Worm (Caenorhabditis elegans) whole organism, L1 larva: ENCODE measurements around the gene str-129.

ENCODE experiments used
- C16A3.4 ChIP-seq: fragments of 150-350 bp; optimal IDR thresholded peaks from 2 replicates; lab custom pipeline; 2014; ENCODE audit warnings: missing biosample characterization, missing genetic modification characterization
- F16B12.6 ChIP-seq: fragments of 150-350 bp; optimal IDR thresholded peaks from 2 replicates; lab custom pipeline; 2014; ENCODE audit warnings: missing biosample characterization, missing genetic modification characterization
- Y116A8C.19 ChIP-seq: sonication (generic microtip); optimal IDR thresholded peaks from 2 replicates; lab custom pipeline; 2016; ENCODE audit warnings: missing compliant biosample characterization, missing genetic modification characterization, borderline replicate concordance
- aha-1 ChIP-seq: fragments of 150-350 bp; optimal IDR thresholded peaks from 2 replicates; lab custom pipeline; 2014; ENCODE audit warnings: missing biosample characterization, missing genetic modification characterization
- blmp-1 ChIP-seq: fragments of 150-350 bp; optimal IDR thresholded peaks from 2 replicates; lab custom pipeline; 2014; ENCODE audit warnings: missing biosample characterization, missing genetic modification characterization
- ceh-82 ChIP-seq, 3 experiments: fragments of 150-350 bp in 1 of 3; sonication (generic microtip) in 2 of 3; optimal IDR thresholded peaks; 2 replicates each; lab custom pipeline; 2014 to 2017; ENCODE audit warnings: missing biosample characterization in 3 of 3, missing genetic modification characterization in 3 of 3
- dpl-1 ChIP-seq, 3 experiments: fragments of 150-350 bp in 2 of 3; sonication (generic microtip) in 1 of 3; optimal IDR thresholded peaks; 2 replicates each; lab custom pipeline; 2014 to 2017; ENCODE audit warnings: missing biosample characterization in 3 of 3, missing genetic modification characterization in 3 of 3, missing genetic modification reagents in 3 of 3
- efl-1 ChIP-seq, 4 experiments: fragments of 150-350 bp; optimal IDR thresholded peaks in 3 of 4; peaks in 1 of 4; 1 replicate in 1 of 4; 2 replicates in 3 of 4; lab custom pipeline; 2014; ENCODE audit warnings: missing biosample characterization in 2 of 4, missing genetic modification characterization in 2 of 4, missing genetic modification reagents in 2 of 4
- efl-3 ChIP-seq: fragments of 200-800 bp; sonication (Bioruptor generic); optimal IDR thresholded peaks from 2 replicates; lab custom pipeline; 2018; ENCODE audit warnings: mild to moderate bottlenecking, missing genetic modification characterization, missing compliant biosample characterization
- egl-13 ChIP-seq: sonication (generic microtip); optimal IDR thresholded peaks from 2 replicates; lab custom pipeline; 2016; ENCODE audit warnings: missing genotype, missing genetic modification reagents, missing genetic modification characterization, missing compliant biosample characterization
- egl-27 ChIP-seq, 2 experiments: fragments of 150-350 bp in 1 of 2; sonication (generic microtip); optimal IDR thresholded peaks; 3 replicates each; lab custom pipeline; 2017 to 2018; ENCODE audit warnings: missing biosample characterization in 2 of 2, missing genetic modification characterization in 2 of 2, missing genetic modification reagents in 2 of 2
- elt-2 ChIP-seq: sonication (generic microtip); optimal IDR thresholded peaks from 2 replicates; lab custom pipeline; 2016; ENCODE audit warnings: missing genetic modification characterization, mild to moderate bottlenecking, inconsistent platforms, missing compliant biosample characterization, missing genetic modification reagents
- elt-3 ChIP-seq, 6 experiments: fragments of 150-350 bp in 1 of 6; sonication (generic microtip); optimal IDR thresholded peaks; 2 replicates each; lab custom pipeline; 2017 to 2018; ENCODE audit warnings: missing biosample characterization in 6 of 6, missing genetic modification characterization in 6 of 6, inconsistent platforms in 1 of 6
- fkh-4 ChIP-seq: sonication (generic microtip); optimal IDR thresholded peaks from 2 replicates; lab custom pipeline; 2016; ENCODE audit warnings: missing compliant biosample characterization, missing genetic modification characterization, borderline replicate concordance
- fos-1 ChIP-seq: fragments of 150-350 bp; optimal IDR thresholded peaks from 2 replicates; lab custom pipeline; 2014; ENCODE audit warnings: missing biosample characterization, missing genetic modification characterization
- hlh-17 ChIP-seq: fragments of 200-800 bp; sonication (Bioruptor generic); optimal IDR thresholded peaks from 2 replicates; lab custom pipeline; 2018; ENCODE audit warnings: missing genetic modification characterization, mild to moderate bottlenecking, missing compliant biosample characterization, moderate library complexity, borderline replicate concordance
- lin-14 ChIP-seq: fragments of 200-800 bp; sonication (Bioruptor generic); optimal IDR thresholded peaks from 2 replicates; lab custom pipeline; 2018; ENCODE audit warnings: mild to moderate bottlenecking, missing genetic modification characterization, moderate library complexity, missing compliant biosample characterization
- lin-35 ChIP-seq, 2 experiments: fragments of 150-350 bp; optimal IDR thresholded peaks; 2 replicates each; lab custom pipeline; 2014; ENCODE audit warnings: missing biosample characterization in 2 of 2, missing genetic modification characterization in 2 of 2, missing genetic modification reagents in 2 of 2
- lin-39 ChIP-seq: fragments of 150-350 bp; optimal IDR thresholded peaks from 2 replicates; lab custom pipeline; 2014; ENCODE audit warnings: missing biosample characterization, missing genetic modification reagents, missing genetic modification characterization
- lsy-2 ChIP-seq, 2 experiments: fragments of 150-350 bp; optimal IDR thresholded peaks; 2 replicates each; lab custom pipeline; 2014; ENCODE audit warnings: missing biosample characterization in 2 of 2, missing genetic modification characterization in 2 of 2
- mef-2 ChIP-seq: fragments of 150-350 bp; optimal IDR thresholded peaks from 2 replicates; lab custom pipeline; 2014; ENCODE audit warnings: missing biosample characterization, missing genetic modification characterization
- mep-1 ChIP-seq: fragments of 150-350 bp; optimal IDR thresholded peaks from 2 replicates; lab custom pipeline; 2014; ENCODE audit warnings: missing biosample characterization, missing genetic modification characterization
- nhr-11 ChIP-seq: fragments of 150-350 bp; optimal IDR thresholded peaks from 2 replicates; lab custom pipeline; 2014; ENCODE audit warnings: missing biosample characterization, missing genetic modification characterization
- nhr-12 ChIP-seq: sonication (generic microtip); optimal IDR thresholded peaks from 2 replicates; lab custom pipeline; 2017; ENCODE audit warnings: missing biosample characterization, missing genetic modification characterization
- nhr-20 ChIP-seq: sonication (generic microtip); optimal IDR thresholded peaks from 2 replicates; lab custom pipeline; 2016; ENCODE audit warnings: mild to moderate bottlenecking, missing genetic modification characterization, missing compliant biosample characterization
- nhr-237 ChIP-seq: fragments of 150-350 bp; optimal IDR thresholded peaks from 2 replicates; lab custom pipeline; 2014; ENCODE audit warnings: missing biosample characterization, missing genetic modification characterization
- nhr-28 ChIP-seq: fragments of 150-350 bp; optimal IDR thresholded peaks from 2 replicates; lab custom pipeline; 2014; ENCODE audit warnings: missing biosample characterization, missing genetic modification characterization
- nhr-47 ChIP-seq: sonication (generic microtip); optimal IDR thresholded peaks from 2 replicates; lab custom pipeline; 2016; ENCODE audit warnings: mild to moderate bottlenecking, missing genetic modification characterization, moderate library complexity, missing compliant biosample characterization
- nhr-76 ChIP-seq: sonication (generic microtip); optimal IDR thresholded peaks from 2 replicates; lab custom pipeline; 2017; ENCODE audit warnings: missing biosample characterization, missing genetic modification characterization
- nhr-84 ChIP-seq: sonication (generic microtip); optimal IDR thresholded peaks from 2 replicates; lab custom pipeline; 2017; ENCODE audit warnings: missing biosample characterization, missing genetic modification characterization
- nhr-85 ChIP-seq: sonication (generic microtip); peaks from one replicate; lab custom pipeline; 2016; ENCODE audit warnings: missing genetic modification characterization, inconsistent platforms, missing compliant biosample characterization
- nhr-90 ChIP-seq: sonication (generic microtip); optimal IDR thresholded peaks from 2 replicates; lab custom pipeline; 2016; ENCODE audit warnings: mild to moderate bottlenecking, missing genetic modification characterization, missing compliant biosample characterization; ENCODE audit not compliant: poor library complexity
- pag-3 ChIP-seq: sonication (generic microtip); optimal IDR thresholded peaks from 2 replicates; lab custom pipeline; 2017; ENCODE audit warnings: missing genetic modification characterization, mild to moderate bottlenecking, missing compliant biosample characterization, antibody characterized with exemption, borderline replicate concordance; ENCODE audit not compliant: insufficient read depth
- swsn-7 ChIP-seq: sonication (generic microtip); optimal IDR thresholded peaks from 2 replicates; lab custom pipeline; 2016; ENCODE audit warnings: missing genetic modification characterization, missing compliant biosample characterization
- tlp-1 ChIP-seq: fragments of 150-350 bp; optimal IDR thresholded peaks from 2 replicates; lab custom pipeline; 2014; ENCODE audit warnings: missing biosample characterization, missing genetic modification characterization
- unc-130 ChIP-seq: fragments of 150-350 bp; optimal IDR thresholded peaks from 2 replicates; lab custom pipeline; 2017; ENCODE audit warnings: missing biosample characterization, missing genetic modification characterization, inconsistent platforms
- zag-1 ChIP-seq: fragments of 150-350 bp; optimal IDR thresholded peaks from 2 replicates; lab custom pipeline; 2014; ENCODE audit warnings: missing biosample characterization, missing genetic modification characterization
- ztf-11 ChIP-seq, 2 experiments: sonication (generic microtip); optimal IDR thresholded peaks; 2 replicates each; lab custom pipeline; 2016 to 2017; ENCODE audit warnings: missing genetic modification characterization in 2 of 2, missing biosample characterization in 1 of 2, missing compliant biosample characterization in 1 of 2
- ztf-4 ChIP-seq: fragments of 150-350 bp; optimal IDR thresholded peaks from 2 replicates; lab custom pipeline; 2014; ENCODE audit warnings: missing biosample characterization, missing genetic modification characterization

The str-129 gene

ce11 chrV:8130149-8130661 lies 37.9 kb upstream of the str-129 start, which contains the start of gene snap-1 (continued):
- TF ChIP-seq efl-3 (no peak), egl-27 (tag; optimal IDR thresholded peaks at IDR 0.05; lab: Kevin White, UChicago) (no peak), ztf-4 (tag; lab: Kevin White, UChicago) (no peak), unc-130 (tag; lab: Kevin White, UChicago) (no peak), tlp-1 (tag; lab: Kevin White, UChicago) (no peak), swsn-7 (tag; lab: Kevin White, UChicago) (peak; percentile 5), lin-39 (tag; lab: Kevin White, UChicago) (no peak), lin-14 (GFP tag; lab: Kevin White, UChicago) (peak; percentile 95), zag-1 (tag; lab: Kevin White, UChicago) (no peak), nhr-47 (tag; lab: Kevin White, UChicago) (peak; percentile 51), ceh-82 (tag; optimal IDR thresholded peaks at IDR 0.05; lab: Kevin White, UChicago) (peak; percentile 0 to 91 (median 51)), nhr-20 (tag; lab: Kevin White, UChicago) (peak; percentile 14), nhr-84 (tag; lab: Kevin White, UChicago) (no peak), C16A3.4 (tag; lab: Kevin White, UChicago) (no peak), elt-2 (tag; lab: Kevin White, UChicago) (no peak), Y116A8C.19 (no peak), fkh-4 (tag; lab: Kevin White, UChicago) (no peak), nhr-237 (tag; lab: Kevin White, UChicago) (no peak), pag-3 (tag; lab: Kevin White, UChicago) (no peak), dpl-1 (GFP tag; optimal IDR thresholded peaks at IDR 0.05; lab: Kevin White, UChicago) (peak; percentile 14 to 52 (median 33))

ce11 chrV:8129719-8130118 lies 37.4 kb upstream of the str-129 start:
- TF ChIP-seq nhr-11 (tag; lab: Kevin White, UChicago), result no peak
- no peak for TF ChIP-seq efl-1 (optimal IDR thresholded peaks at IDR 0.05; lab: Kevin White, UChicago)
- TF ChIP-seq efl-1 (GFP tag; optimal IDR thresholded peaks at IDR 0.05 in 1 of 2; lab: Kevin White, UChicago), result peak in 1 of 2 experiments; percentile 75
- no peak for TF ChIP-seq nhr-76 (tag; lab: Kevin White, UChicago)
- TF ChIP-seq, all 84 proteins: peak for 1

- TF ChIP-seq efl-1 (optimal IDR thresholded peaks at IDR 0.05; lab: Kevin White, UChicago) (no peak), efl-1 (GFP tag; optimal IDR thresholded peaks at IDR 0.05 in 1 of 2; lab: Kevin White, UChicago) (peak in 1 of 2 experiments; percentile 11), nhr-85 (tag; lab: Kevin White, UChicago) (peak; percentile 57), blmp-1 (peak; percentile 30), mef-2 (no peak), elt-3 (tag; optimal IDR thresholded peaks at IDR 0.05; lab: Kevin White, UChicago) (peak in 1 of 6 experiments; percentile 48), nhr-12 (no peak)
- TF ChIP-seq, all 84 proteins: peak for 4
Measured at ce11 chrV:8129252-8129651, 37.0 kb upstream of the str-129 start, which contains the start of gene spr-1. TSS of gene spr-1 (minus strand) at chrV:8129352.

DNA sequence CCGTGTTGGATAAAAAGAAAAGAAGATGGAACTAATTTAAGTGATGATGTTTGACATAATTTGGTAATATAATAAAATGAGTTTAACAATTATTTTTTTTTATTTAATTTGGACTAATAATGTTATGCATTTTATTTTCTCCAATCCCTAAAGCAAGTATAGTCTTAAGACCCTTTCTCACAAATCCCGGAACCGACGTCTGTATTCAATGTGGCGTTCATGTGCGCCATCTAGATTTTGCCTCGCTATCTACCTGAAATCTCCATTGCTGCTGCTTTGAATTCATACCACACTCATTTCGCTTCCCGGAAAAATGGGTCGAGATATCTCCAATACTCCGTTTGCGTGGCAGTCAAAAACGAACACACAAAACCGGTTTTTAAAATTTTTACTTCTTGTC lies 31.1 kb upstream of the str-129 start, which contains the start of gene D1014.5:
TSS of gene D1014.5 (plus strand) at position 301 of the 400 bp plus-strand sequence.
- no peak for TF ChIP-seq ztf-4 (tag; lab: Kevin White, UChicago)
- TF ChIP-seq nhr-20 (tag; lab: Kevin White, UChicago), result no peak
- TF ChIP-seq lin-14 (GFP tag; lab: Kevin White, UChicago), result no peak
- TF ChIP-seq hlh-17 (GFP tag; lab: Kevin White, UChicago), result no peak
- no peak for TF ChIP-seq nhr-28 (tag; lab: Kevin White, UChicago)
- no peak for TF ChIP-seq nhr-47 (tag; lab: Kevin White, UChicago)
- TF ChIP-seq lsy-2 (tag; optimal IDR thresholded peaks at IDR 0.05; lab: Kevin White, UChicago), result no peak
- TF ChIP-seq efl-3, result no peak
- no peak for TF ChIP-seq ztf-11 (tag; optimal IDR thresholded peaks at IDR 0.05; lab: Kevin White, UChicago)
- no peak for TF ChIP-seq mep-1 (tag; lab: Kevin White, UChicago)
- TF ChIP-seq F16B12.6 (tag; lab: Kevin White, UChicago), result no peak
- TF ChIP-seq egl-27 (tag; optimal IDR thresholded peaks at IDR 0.05; lab: Kevin White, UChicago), result no peak
- no peak for TF ChIP-seq aha-1
- no peak for TF ChIP-seq nhr-12
- TF ChIP-seq lin-35 (GFP tag; optimal IDR thresholded peaks at IDR 0.05; lab: Kevin White, UChicago), result no peak
- TF ChIP-seq egl-13 (tag; lab: Kevin White, UChicago), result no peak
- no peak for TF ChIP-seq fos-1 (tag; lab: Kevin White, UChicago)
- no peak for TF ChIP-seq nhr-90 (tag; lab: Kevin White, UChicago)
